Worm (Caenorhabditis elegans): ENCODE data around the gene rabx-5.

The rabx-5 gene

DNA sequence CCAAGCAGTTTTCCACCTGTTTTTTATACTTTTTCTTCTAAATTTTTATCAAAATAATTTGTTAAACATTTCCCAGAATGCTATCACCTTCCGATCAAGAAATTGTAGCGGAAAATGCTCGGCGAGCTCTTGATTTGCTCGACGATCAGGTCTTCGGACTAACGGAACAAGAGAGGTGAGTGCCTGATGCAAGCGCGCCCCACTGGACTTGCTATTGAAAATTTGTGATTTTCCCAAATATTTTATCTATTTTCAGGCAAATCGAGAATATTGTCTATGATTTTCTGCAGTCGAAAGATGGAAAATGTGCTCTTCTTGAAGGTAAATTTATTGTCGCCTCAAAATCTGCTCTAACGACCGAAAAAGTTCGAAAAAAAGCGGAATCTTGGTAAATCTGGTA lies 40.9 kb downstream of the rabx-5 start, which contains the start of gene orc-4:
TSS of gene orc-4 (plus strand) at position 77 of the 400 bp plus-strand sequence.
- no peak for TF ChIP-seq med-1 (GFP tag; optimal IDR thresholded peaks at IDR 0.05; ENCODE audit: insufficient read depth)
- TF ChIP-seq tab-1 (GFP tag; IDR thresholded peaks at IDR 0.05) = no peak
- no peak for TF ChIP-seq ztf-29 (GFP tag; IDR thresholded peaks at IDR 0.05)

DNA sequence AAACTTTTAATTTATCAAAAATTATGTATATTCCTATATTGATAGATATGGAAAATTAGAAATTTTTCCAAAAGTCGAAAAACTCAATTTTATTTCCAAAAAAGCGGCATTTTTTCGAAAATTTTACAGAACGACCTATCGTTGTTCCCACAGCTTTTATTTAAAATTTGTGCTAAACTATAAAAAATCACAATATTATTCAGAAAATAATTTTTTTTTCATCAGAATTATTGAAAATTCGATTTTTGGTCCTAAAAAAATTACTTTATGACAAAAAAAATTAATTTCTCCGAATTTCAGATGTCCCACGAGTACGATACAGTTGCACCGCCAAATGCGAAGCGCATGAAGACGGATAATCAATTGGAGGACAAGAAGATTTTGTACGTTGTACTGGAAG lies 44.1 kb downstream of the rabx-5 start, which contains the start of gene emg-1:
TSS of gene emg-1 (plus strand) at position 301 of the 400 bp plus-strand sequence.
- TF ChIP-seq T22C8.4 (GFP tag; IDR thresholded peaks at IDR 0.05) (no peak), cog-1 (tag; optimal IDR thresholded peaks at IDR 0.05) (no peak), flt-1 (GFP tag; IDR thresholded peaks at IDR 0.05) (no peak), med-1 (GFP tag; optimal IDR thresholded peaks at IDR 0.05; ENCODE audit: insufficient read depth) (no peak), klf-2 (GFP tag; conservative IDR thresholded peaks at IDR 0.05) (no peak), ztf-23 (GFP tag; IDR thresholded peaks at IDR 0.05) (no peak), tab-1 (GFP tag; IDR thresholded peaks at IDR 0.05) (no peak), ztf-29 (GFP tag; IDR thresholded peaks at IDR 0.05) (no peak), ref-1 (GFP tag; conservative IDR thresholded peaks at IDR 0.05) (no peak)

DNA sequence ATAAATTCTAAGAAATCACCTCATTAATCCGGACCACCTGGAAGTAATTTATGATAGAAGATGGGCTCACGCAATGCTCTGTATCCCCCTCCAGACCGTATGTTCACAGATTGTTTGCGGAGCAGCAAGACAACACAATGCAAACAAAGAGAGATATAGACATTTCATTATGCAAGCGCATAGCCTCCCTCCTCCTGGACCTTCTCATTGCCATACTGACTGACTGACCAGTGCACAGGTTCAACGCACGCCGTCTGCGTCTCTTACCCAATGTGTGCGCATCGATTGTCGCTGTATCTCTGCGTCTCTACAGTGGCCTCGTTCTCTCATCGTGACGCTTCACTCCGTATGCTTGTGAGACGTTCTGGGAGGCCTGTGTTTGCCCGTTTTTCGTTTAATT lies 46.5 kb downstream of the rabx-5 start:
- TF ChIP-seq ztf-29 (GFP tag; IDR thresholded peaks at IDR 0.05) (no peak), med-1 (GFP tag; optimal IDR thresholded peaks at IDR 0.05; ENCODE audit: insufficient read depth) (no peak), T22C8.4 (GFP tag; IDR thresholded peaks at IDR 0.05) (peak; percentile 69; the same call in 1 of the 2 replicates), tab-1 (GFP tag; IDR thresholded peaks at IDR 0.05) (no peak), flt-1 (GFP tag; IDR thresholded peaks at IDR 0.05) (peak; percentile 57; the same call in 1 of the 2 replicates), ztf-23 (GFP tag; IDR thresholded peaks at IDR 0.05) (no peak; the same call in 1 of the 2 replicates), ref-1 (GFP tag; conservative IDR thresholded peaks at IDR 0.05) (no peak), cog-1 (tag; optimal IDR thresholded peaks at IDR 0.05) (peak; percentile 53)

DNA sequence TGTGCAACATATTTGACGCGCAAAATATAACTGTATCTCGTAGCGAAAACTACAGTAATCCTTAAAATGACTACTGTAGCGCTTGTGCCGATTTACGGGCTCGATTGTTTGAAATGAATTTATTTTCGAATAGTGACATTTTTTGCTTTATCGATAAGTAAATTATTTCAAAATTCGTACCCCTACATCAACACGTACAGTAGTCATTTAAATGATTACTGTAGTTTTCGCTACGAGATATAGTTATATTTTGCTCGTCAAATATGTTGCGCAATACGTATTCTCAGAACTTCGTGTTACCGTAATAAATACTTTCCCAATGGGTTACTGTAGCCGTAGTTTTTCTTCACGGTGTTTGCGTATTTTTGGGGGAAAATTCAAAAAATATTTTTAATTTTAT lies 47.7 kb downstream of the rabx-5 start:
- TF ChIP-seq klf-2 (GFP tag; conservative IDR thresholded peaks at IDR 0.05) = no peak
- no peak for TF ChIP-seq flt-1 (GFP tag; IDR thresholded peaks at IDR 0.05)
- no peak for TF ChIP-seq ztf-23 (GFP tag; IDR thresholded peaks at IDR 0.05)
- TF ChIP-seq ref-1 (GFP tag; conservative IDR thresholded peaks at IDR 0.05) = no peak
- TF ChIP-seq cog-1 (tag; optimal IDR thresholded peaks at IDR 0.05) = no peak
- no peak for TF ChIP-seq T22C8.4 (GFP tag; IDR thresholded peaks at IDR 0.05)
- TF ChIP-seq ztf-29 (GFP tag; IDR thresholded peaks at IDR 0.05) = no peak
- TF ChIP-seq tab-1 (GFP tag; IDR thresholded peaks at IDR 0.05) = no peak
- no peak for TF ChIP-seq med-1 (GFP tag; optimal IDR thresholded peaks at IDR 0.05; ENCODE audit: insufficient read depth)

DNA sequence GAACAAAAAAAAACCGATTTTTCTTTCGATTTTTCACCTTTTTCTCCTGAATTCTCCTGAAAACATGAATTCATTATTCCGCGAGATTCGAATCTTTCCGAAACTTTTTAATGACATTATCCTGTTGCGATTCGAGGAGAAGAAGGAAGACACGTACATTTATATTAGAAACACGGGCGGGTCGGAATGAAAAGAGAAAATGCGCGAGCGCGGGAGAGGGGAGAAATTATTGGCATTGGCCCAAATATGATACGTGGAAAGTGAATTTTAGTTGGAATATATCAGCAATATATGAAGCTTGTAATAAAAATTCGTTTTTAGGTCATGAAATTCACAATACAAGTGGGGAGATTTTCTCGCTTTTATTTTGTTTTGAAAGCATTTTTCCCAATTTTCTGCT lies 48.3 kb downstream of the rabx-5 start:
- TF ChIP-seq ref-1 (GFP tag; conservative IDR thresholded peaks at IDR 0.05) (no peak), T22C8.4 (GFP tag; IDR thresholded peaks at IDR 0.05) (no peak), med-1 (GFP tag; optimal IDR thresholded peaks at IDR 0.05; ENCODE audit: insufficient read depth) (no peak), tab-1 (GFP tag; IDR thresholded peaks at IDR 0.05) (no peak), cog-1 (tag; optimal IDR thresholded peaks at IDR 0.05) (no peak), klf-2 (GFP tag; conservative IDR thresholded peaks at IDR 0.05) (no peak), ztf-23 (GFP tag; IDR thresholded peaks at IDR 0.05) (no peak), flt-1 (GFP tag; IDR thresholded peaks at IDR 0.05) (no peak), ztf-29 (GFP tag; IDR thresholded peaks at IDR 0.05) (no peak)

DNA sequence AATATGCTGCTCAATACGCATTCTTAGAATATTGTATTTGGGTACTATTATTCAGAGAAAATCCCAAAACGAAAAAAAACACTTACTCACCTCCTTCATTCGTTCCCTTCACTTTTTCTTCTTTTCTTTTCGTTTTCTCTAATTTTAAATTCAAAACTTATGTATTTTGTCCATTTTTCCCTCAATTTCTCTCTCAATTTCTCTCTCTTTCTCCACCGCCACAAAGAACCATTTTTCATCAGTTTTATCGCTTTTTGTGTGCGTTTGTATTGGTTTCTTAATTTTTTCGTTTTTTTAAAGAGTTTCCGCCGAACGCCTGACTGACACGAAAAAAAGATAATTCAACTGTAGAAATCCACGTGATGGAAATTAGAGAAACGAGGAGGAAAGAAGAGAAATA lies 49.6 kb downstream of the rabx-5 start, which contains the start of gene cnt-2:
TSS of gene cnt-2 (plus strand) at position 301 of the 400 bp plus-strand sequence.
- no peak for TF ChIP-seq T22C8.4 (GFP tag; IDR thresholded peaks at IDR 0.05)
- TF ChIP-seq cog-1 (tag; optimal IDR thresholded peaks at IDR 0.05) = no peak
- no peak for TF ChIP-seq ztf-29 (GFP tag; IDR thresholded peaks at IDR 0.05)
- no peak for TF ChIP-seq tab-1 (GFP tag; IDR thresholded peaks at IDR 0.05)
- no peak for TF ChIP-seq ref-1 (GFP tag; conservative IDR thresholded peaks at IDR 0.05)
- no peak for TF ChIP-seq flt-1 (GFP tag; IDR thresholded peaks at IDR 0.05)
- no peak for TF ChIP-seq med-1 (GFP tag; optimal IDR thresholded peaks at IDR 0.05; ENCODE audit: insufficient read depth)
- no peak for TF ChIP-seq ztf-23 (GFP tag; IDR thresholded peaks at IDR 0.05)

DNA sequence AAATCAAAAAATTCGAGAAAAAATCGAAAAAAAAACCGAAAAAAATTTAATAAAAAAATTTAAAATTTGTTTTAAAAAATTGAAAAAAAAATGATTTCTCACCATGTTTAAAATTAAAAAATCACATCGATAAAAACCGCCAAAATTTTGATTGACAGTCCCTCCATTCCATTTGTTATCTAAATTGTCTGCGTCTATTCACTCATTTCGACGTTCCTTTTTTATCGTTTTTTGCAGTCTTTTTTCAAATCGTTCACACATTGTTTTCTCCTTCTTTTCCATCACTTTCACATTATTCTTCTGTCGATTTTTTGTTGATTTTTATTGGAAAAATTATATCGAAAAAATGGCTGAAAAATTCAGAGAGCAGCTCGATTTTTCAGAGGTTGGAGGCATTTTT lies 50.9 kb downstream of the rabx-5 start:
- no peak for TF ChIP-seq ztf-29 (GFP tag; IDR thresholded peaks at IDR 0.05)
- TF ChIP-seq med-1 (GFP tag; optimal IDR thresholded peaks at IDR 0.05; ENCODE audit: insufficient read depth) = no peak
- TF ChIP-seq cog-1 (tag; optimal IDR thresholded peaks at IDR 0.05) = no peak
- no peak for TF ChIP-seq ref-1 (GFP tag; conservative IDR thresholded peaks at IDR 0.05)
- TF ChIP-seq klf-2 (GFP tag; conservative IDR thresholded peaks at IDR 0.05) = no peak
- no peak for TF ChIP-seq ztf-23 (GFP tag; IDR thresholded peaks at IDR 0.05)

DNA sequence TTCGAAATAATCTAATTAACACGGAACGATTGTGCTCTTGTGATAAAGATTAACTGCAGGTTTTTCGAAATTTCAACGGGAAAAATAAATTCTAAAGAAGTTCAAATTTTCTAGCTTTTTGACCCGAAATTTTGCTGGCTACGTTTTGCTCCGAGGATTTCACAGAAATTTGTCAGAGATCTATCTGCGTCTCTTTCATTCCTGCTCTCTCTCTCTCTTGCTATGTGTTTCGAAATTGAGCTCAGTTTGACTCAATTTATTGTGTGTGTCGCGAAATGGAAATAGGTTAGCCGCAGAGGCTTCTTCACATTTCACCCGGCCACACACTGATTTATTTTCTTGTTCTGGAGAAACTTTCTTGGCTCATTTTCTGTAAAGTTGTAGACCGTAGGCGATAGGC lies 52.5 kb downstream of the rabx-5 start:
- TF ChIP-seq ztf-29 (GFP tag; IDR thresholded peaks at IDR 0.05) = no peak
- TF ChIP-seq ref-1 (GFP tag; conservative IDR thresholded peaks at IDR 0.05) = no peak
- no peak for TF ChIP-seq flt-1 (GFP tag; IDR thresholded peaks at IDR 0.05)
- no peak for TF ChIP-seq cog-1 (tag; optimal IDR thresholded peaks at IDR 0.05)

DNA sequence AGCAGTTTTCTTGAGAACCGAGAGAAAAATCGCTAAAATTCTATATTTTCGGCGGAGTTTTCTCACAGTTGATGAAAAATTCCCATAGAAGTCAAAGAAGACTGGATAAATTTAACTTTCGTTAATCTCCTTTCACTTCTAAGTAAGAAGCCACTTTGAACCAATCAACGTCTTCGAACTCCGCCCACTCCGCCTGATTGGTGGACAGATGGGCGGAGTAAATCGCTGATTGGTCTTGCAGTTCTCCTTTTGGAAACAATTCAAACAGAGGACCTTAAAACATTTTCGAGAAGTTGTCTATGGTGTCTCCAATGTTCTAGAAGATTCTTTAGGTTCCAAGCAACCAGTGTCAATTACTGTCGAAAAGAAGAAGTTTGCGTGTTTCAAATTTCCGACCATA lies 53.2 kb downstream of the rabx-5 start:
- TF ChIP-seq ztf-29 (GFP tag; IDR thresholded peaks at IDR 0.05) (no peak), med-1 (GFP tag; optimal IDR thresholded peaks at IDR 0.05; ENCODE audit: insufficient read depth) (no peak), ztf-23 (GFP tag; IDR thresholded peaks at IDR 0.05) (no peak), cog-1 (tag; optimal IDR thresholded peaks at IDR 0.05) (no peak), klf-2 (GFP tag; conservative IDR thresholded peaks at IDR 0.05) (no peak), ref-1 (GFP tag; conservative IDR thresholded peaks at IDR 0.05) (no peak), flt-1 (GFP tag; IDR thresholded peaks at IDR 0.05) (no peak), T22C8.4 (GFP tag; IDR thresholded peaks at IDR 0.05) (no peak), tab-1 (GFP tag; IDR thresholded peaks at IDR 0.05) (no peak)

DNA sequence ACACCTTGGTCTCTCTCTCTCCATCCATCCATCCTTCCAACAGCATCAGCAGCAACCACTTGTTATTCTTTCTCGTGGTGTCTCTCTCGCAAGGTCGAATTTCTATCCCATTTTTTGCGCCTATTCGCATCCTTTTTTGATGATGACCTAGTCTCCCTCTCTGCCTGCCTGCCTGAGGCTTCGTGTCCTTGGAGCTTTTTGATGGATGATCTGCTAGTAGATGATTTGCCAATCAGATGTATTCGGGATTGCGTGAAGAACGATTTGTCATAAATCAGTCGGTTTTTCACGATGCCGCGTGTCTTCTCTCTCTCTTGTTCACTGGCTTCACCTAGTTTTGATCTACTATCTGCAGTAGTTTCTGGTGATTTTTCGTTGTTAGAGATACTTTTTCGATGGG lies 56.1 kb downstream of the rabx-5 start:
- 0 out of 2 replicates have a peak, but pooled peaks have one; percentile 16 for TF ChIP-seq ztf-29 (GFP tag; IDR thresholded peaks at IDR 0.05)
- no peak for TF ChIP-seq cog-1 (tag; optimal IDR thresholded peaks at IDR 0.05)
